Worm (Caenorhabditis elegans): ENCODE results near the gene R09E10.5.

ce11 chrIV:10342361-10342706 lies 40.2 kb upstream of the R09E10.5 start:
- TF ChIP-seq mdl-1 (tag; optimal IDR thresholded peaks at IDR 0.05) (peak in 1 of 2 experiments; percentile 15), C34F6.9 (tag; optimal IDR thresholded peaks at IDR 0.05) (no peak), nhr-12 (tag; optimal IDR thresholded peaks at IDR 0.05) (no peak), lin-13 (GFP tag; optimal IDR thresholded peaks at IDR 0.05) (no peak), nhr-11 (tag; optimal IDR thresholded peaks at IDR 0.05) (no peak), aly-2 (tag; optimal IDR thresholded peaks at IDR 0.05) (no peak), nhr-21 (tag; optimal IDR thresholded peaks at IDR 0.05) (peak; percentile 84), blmp-1 (tag; optimal IDR thresholded peaks at IDR 0.05; ENCODE audit: insufficient read depth) (peak; percentile 100), nhr-77 (tag; optimal IDR thresholded peaks at IDR 0.05) (no peak)
